Worm (Caenorhabditis elegans) whole organism, L1 larva: ENCODE data around the gene F49F1.7.

Source experiments
- C34B4.2 ChIP-seq: sonication (generic microtip); optimal IDR thresholded peaks from 2 replicates; lab custom pipeline; 2017; ENCODE audit warnings: mild to moderate bottlenecking, missing genetic modification characterization, missing compliant biosample characterization
- aha-1 ChIP-seq: fragments of 150-350 bp; optimal IDR thresholded peaks from 2 replicates; lab custom pipeline; 2014; ENCODE audit warnings: missing biosample characterization, missing genetic modification characterization
- alr-1 ChIP-seq: fragments of 200-800 bp; sonication (Bioruptor generic); optimal IDR thresholded peaks from 2 replicates; lab custom pipeline; 2018; ENCODE audit warnings: borderline replicate concordance, mild to moderate bottlenecking, missing genetic modification characterization, missing compliant biosample characterization
- ceh-63 ChIP-seq: fragments of 200-800 bp; sonication (Bioruptor generic); optimal IDR thresholded peaks from 2 replicates; lab custom pipeline; 2018; ENCODE audit warnings: mild to moderate bottlenecking, missing genetic modification characterization, missing compliant biosample characterization
- dpl-1 ChIP-seq, 3 experiments: fragments of 150-350 bp in 2 of 3; sonication (generic microtip) in 1 of 3; optimal IDR thresholded peaks; 2 replicates each; lab custom pipeline; 2014 to 2017; ENCODE audit warnings: missing biosample characterization in 3 of 3, missing genetic modification characterization in 3 of 3, missing genetic modification reagents in 3 of 3
- efl-1 ChIP-seq, 4 experiments: fragments of 150-350 bp; optimal IDR thresholded peaks in 3 of 4; peaks in 1 of 4; 1 replicate in 1 of 4; 2 replicates in 3 of 4; lab custom pipeline; 2014; ENCODE audit warnings: missing biosample characterization in 2 of 4, missing genetic modification characterization in 2 of 4, missing genetic modification reagents in 2 of 4
- efl-3 ChIP-seq: fragments of 200-800 bp; sonication (Bioruptor generic); optimal IDR thresholded peaks from 2 replicates; lab custom pipeline; 2018; ENCODE audit warnings: mild to moderate bottlenecking, missing genetic modification characterization, missing compliant biosample characterization
- elt-2 ChIP-seq: sonication (generic microtip); optimal IDR thresholded peaks from 2 replicates; lab custom pipeline; 2016; ENCODE audit warnings: missing genetic modification characterization, mild to moderate bottlenecking, inconsistent platforms, missing compliant biosample characterization, missing genetic modification reagents
- fkh-4 ChIP-seq: sonication (generic microtip); optimal IDR thresholded peaks from 2 replicates; lab custom pipeline; 2016; ENCODE audit warnings: missing compliant biosample characterization, missing genetic modification characterization, borderline replicate concordance
- fkh-8 ChIP-seq: sonication (generic microtip); optimal IDR thresholded peaks from 2 replicates; lab custom pipeline; 2016; ENCODE audit warnings: mild to moderate bottlenecking, missing genetic modification characterization, missing compliant biosample characterization
- fos-1 ChIP-seq: fragments of 150-350 bp; optimal IDR thresholded peaks from 2 replicates; lab custom pipeline; 2014; ENCODE audit warnings: missing biosample characterization, missing genetic modification characterization
- grh-1 ChIP-seq: fragments of 200-800 bp; sonication (Bioruptor generic); IDR thresholded peaks from 2 replicates; pipeline ENCODE4 v1.3.6; 2022; ENCODE audit warnings: missing genetic modification reagents, missing genetic modification characterization, missing compliant biosample characterization
- hpl-2 ChIP-seq: fragments of 150-350 bp; optimal IDR thresholded peaks from 2 replicates; lab custom pipeline; 2014; ENCODE audit warnings: missing biosample characterization, missing genetic modification reagents, missing genetic modification characterization
- isw-1 ChIP-seq: fragments of 200-800 bp; sonication (Bioruptor generic); IDR thresholded peaks from 2 replicates; pipeline ENCODE4 v1.3.6; 2022; ENCODE audit warnings: missing genetic modification characterization, missing compliant biosample characterization
- lin-14 ChIP-seq: fragments of 200-800 bp; sonication (Bioruptor generic); optimal IDR thresholded peaks from 2 replicates; lab custom pipeline; 2018; ENCODE audit warnings: mild to moderate bottlenecking, missing genetic modification characterization, moderate library complexity, missing compliant biosample characterization
- lin-35 ChIP-seq, 2 experiments: fragments of 150-350 bp; optimal IDR thresholded peaks; 2 replicates each; lab custom pipeline; 2014; ENCODE audit warnings: missing biosample characterization in 2 of 2, missing genetic modification characterization in 2 of 2, missing genetic modification reagents in 2 of 2
- lir-3 ChIP-seq: sonication (generic microtip); optimal IDR thresholded peaks from 2 replicates; lab custom pipeline; 2016; ENCODE audit warnings: mild to moderate bottlenecking, missing genetic modification characterization, moderate library complexity, missing compliant biosample characterization; ENCODE audit not compliant: poor library complexity
- lsy-2 ChIP-seq, 2 experiments: fragments of 150-350 bp; optimal IDR thresholded peaks; 2 replicates each; lab custom pipeline; 2014; ENCODE audit warnings: missing biosample characterization in 2 of 2, missing genetic modification characterization in 2 of 2
- mab-9 ChIP-seq: fragments of 200-800 bp; sonication (Bioruptor generic); IDR thresholded peaks from 2 replicates; pipeline ENCODE4 v1.3.6; 2022; ENCODE audit warnings: missing genetic modification reagents, missing genetic modification characterization, missing compliant biosample characterization
- mef-2 ChIP-seq: fragments of 150-350 bp; optimal IDR thresholded peaks from 2 replicates; lab custom pipeline; 2014; ENCODE audit warnings: missing biosample characterization, missing genetic modification characterization
- mep-1 ChIP-seq: fragments of 150-350 bp; optimal IDR thresholded peaks from 2 replicates; lab custom pipeline; 2014; ENCODE audit warnings: missing biosample characterization, missing genetic modification characterization
- nhr-19 ChIP-seq: fragments of 200-800 bp; sonication (Bioruptor generic); conservative IDR thresholded peaks from 2 replicates; pipeline ENCODE4 v1.3.6; 2022; ENCODE audit warnings: missing genetic modification characterization, missing compliant biosample characterization
- nhr-237 ChIP-seq: fragments of 150-350 bp; optimal IDR thresholded peaks from 2 replicates; lab custom pipeline; 2014; ENCODE audit warnings: missing biosample characterization, missing genetic modification characterization
- nhr-71 ChIP-seq: sonication (generic microtip); optimal IDR thresholded peaks from 2 replicates; lab custom pipeline; 2016; ENCODE audit warnings: mild to moderate bottlenecking, missing genetic modification characterization, moderate library complexity, missing compliant biosample characterization
- nhr-85 ChIP-seq: sonication (generic microtip); peaks from one replicate; lab custom pipeline; 2016; ENCODE audit warnings: missing genetic modification characterization, inconsistent platforms, missing compliant biosample characterization
- nhr-90 ChIP-seq: sonication (generic microtip); optimal IDR thresholded peaks from 2 replicates; lab custom pipeline; 2016; ENCODE audit warnings: mild to moderate bottlenecking, missing genetic modification characterization, missing compliant biosample characterization; ENCODE audit not compliant: poor library complexity
- pag-3 ChIP-seq: sonication (generic microtip); optimal IDR thresholded peaks from 2 replicates; lab custom pipeline; 2017; ENCODE audit warnings: missing genetic modification characterization, mild to moderate bottlenecking, missing compliant biosample characterization, antibody characterized with exemption, borderline replicate concordance; ENCODE audit not compliant: insufficient read depth
- pqm-1 ChIP-seq: sonication (generic microtip); optimal IDR thresholded peaks from 3 replicates; lab custom pipeline; 2017; ENCODE audit warnings: missing biosample characterization, missing genetic modification characterization
- skn-1 ChIP-seq: fragments of 150-350 bp; optimal IDR thresholded peaks from 2 replicates; lab custom pipeline; 2014; ENCODE audit warnings: missing biosample characterization, missing genetic modification characterization
- snu-23 ChIP-seq: sonication (generic microtip); optimal IDR thresholded peaks from 2 replicates; lab custom pipeline; 2016; ENCODE audit warnings: missing genetic modification characterization, missing compliant biosample characterization
- sox-4 ChIP-seq: sonication (generic microtip); optimal IDR thresholded peaks from 2 replicates; lab custom pipeline; 2016; ENCODE audit warnings: missing genetic modification characterization, missing compliant biosample characterization
- tlp-1 ChIP-seq: fragments of 150-350 bp; optimal IDR thresholded peaks from 2 replicates; lab custom pipeline; 2014; ENCODE audit warnings: missing biosample characterization, missing genetic modification characterization
- unc-130 ChIP-seq: fragments of 150-350 bp; optimal IDR thresholded peaks from 2 replicates; lab custom pipeline; 2017; ENCODE audit warnings: missing biosample characterization, missing genetic modification characterization, inconsistent platforms
- unc-30 ChIP-seq: sonication (generic microtip); optimal IDR thresholded peaks from 2 replicates; lab custom pipeline; 2017; ENCODE audit warnings: missing biosample characterization, missing genetic modification characterization
- vab-15 ChIP-seq: sonication (generic microtip); optimal IDR thresholded peaks from 2 replicates; lab custom pipeline; 2017; ENCODE audit warnings: missing genotype, mild to moderate bottlenecking, missing genetic modification characterization, missing compliant biosample characterization
- zag-1 ChIP-seq: fragments of 150-350 bp; optimal IDR thresholded peaks from 2 replicates; lab custom pipeline; 2014; ENCODE audit warnings: missing biosample characterization, missing genetic modification characterization

The F49F1.7 gene

DNA sequence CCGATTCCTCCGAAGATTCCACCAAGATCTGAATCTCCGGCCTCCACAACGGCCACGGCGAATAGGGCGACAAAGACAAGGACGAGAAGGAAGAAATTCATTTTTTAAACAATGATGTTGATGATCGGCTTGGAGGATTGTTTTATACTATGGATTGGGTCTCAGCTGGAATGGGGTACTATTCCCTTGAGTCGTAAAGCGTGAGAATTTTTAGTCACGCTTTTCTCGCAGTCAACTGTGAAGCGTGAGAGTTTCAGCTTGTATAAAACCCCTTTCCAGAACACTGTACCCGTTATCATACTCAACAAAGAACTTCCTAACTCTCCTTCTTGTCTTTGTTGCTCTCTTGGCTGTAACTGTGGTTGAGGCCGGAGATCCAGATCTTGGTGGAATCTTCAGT lies 11.0 kb downstream of the F49F1.7 start, which contains the start of gene F49F1.15:
Gene F49F1.15 (minus strand): TSS at position 101 of the 400 bp plus-strand sequence.
- TF ChIP-seq nhr-90 = no peak
- no peak for TF ChIP-seq vab-15
- TF ChIP-seq mep-1 (tag; lab: Kevin White, UChicago) = no peak
- TF ChIP-seq ceh-63 (GFP tag; lab: Kevin White, UChicago) = no peak
- no peak for TF ChIP-seq elt-2
- no peak for TF ChIP-seq fos-1 (tag; lab: Kevin White, UChicago)
- TF ChIP-seq C34B4.2 (tag; lab: Kevin White, UChicago) = no peak
- TF ChIP-seq skn-1 = no peak
- TF ChIP-seq fkh-4 (tag; lab: Kevin White, UChicago) = no peak
- TF ChIP-seq aha-1 (tag; lab: Kevin White, UChicago) = no peak
- TF ChIP-seq snu-23 (GFP tag; lab: Kevin White, UChicago) = no peak
- no peak for TF ChIP-seq grh-1

DNA sequence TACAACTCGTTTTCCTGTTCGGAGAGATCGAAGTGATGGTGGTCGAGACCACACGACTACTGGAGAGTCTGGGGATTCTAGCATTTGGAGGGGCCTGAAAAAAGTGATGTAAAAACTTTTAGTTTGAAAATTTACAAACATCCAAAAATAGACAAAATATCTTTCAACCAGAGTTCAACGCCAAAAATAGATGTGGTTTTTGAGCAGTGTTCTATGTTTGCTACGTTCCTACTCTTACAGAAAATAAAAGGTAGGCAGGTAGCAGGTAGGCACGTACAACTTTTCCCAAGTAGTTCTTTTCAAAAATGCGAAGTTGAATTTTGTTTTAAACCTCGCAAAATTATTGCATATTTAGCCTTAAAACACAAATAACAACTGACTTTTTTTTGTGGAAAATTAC lies 13.2 kb downstream of the F49F1.7 start, which contains the start of gene F49F1.14:
Gene F49F1.14 (minus strand): TSS at position 101 of the 400 bp plus-strand sequence.
- no peak for TF ChIP-seq efl-3 (GFP tag; lab: Kevin White, UChicago)
- TF ChIP-seq nhr-237 (tag; lab: Kevin White, UChicago) = no peak
- no peak for TF ChIP-seq fkh-8 (tag; lab: Kevin White, UChicago)
- TF ChIP-seq mef-2 (tag; lab: Kevin White, UChicago) = no peak
- TF ChIP-seq dpl-1 (GFP tag; optimal IDR thresholded peaks at IDR 0.05; lab: Kevin White, UChicago) = no peak
- TF ChIP-seq nhr-90 = no peak
- TF ChIP-seq nhr-71 (tag; lab: Kevin White, UChicago) = no peak
- TF ChIP-seq tlp-1 (tag; lab: Kevin White, UChicago) = no peak
- no peak for TF ChIP-seq pqm-1 (tag; lab: Kevin White, UChicago)

DNA sequence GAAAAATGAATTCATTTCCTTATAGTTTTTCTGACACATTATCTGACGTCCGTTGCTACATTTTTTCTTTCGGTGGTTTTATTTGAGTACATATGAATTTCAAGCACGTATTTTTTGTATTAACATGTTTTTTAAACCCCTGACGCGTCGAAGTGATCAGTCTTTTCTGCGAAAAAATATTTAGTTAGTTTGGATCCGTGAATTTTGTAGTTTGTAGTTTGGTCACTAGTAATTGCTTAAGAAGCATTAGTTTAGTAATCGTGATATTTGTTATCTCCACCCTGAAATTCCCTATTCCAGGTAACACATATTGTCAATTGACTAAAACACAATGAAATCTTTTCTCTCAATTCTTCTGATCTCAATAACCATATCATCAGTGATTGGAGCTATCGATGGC lies 16.8 kb downstream of the F49F1.7 start, which contains the start of gene C35B1.7:
Gene C35B1.7 (plus strand): TSS at position 301 of the 400 bp plus-strand sequence.
- TF ChIP-seq unc-130 (tag; lab: Kevin White, UChicago) = no peak

DNA sequence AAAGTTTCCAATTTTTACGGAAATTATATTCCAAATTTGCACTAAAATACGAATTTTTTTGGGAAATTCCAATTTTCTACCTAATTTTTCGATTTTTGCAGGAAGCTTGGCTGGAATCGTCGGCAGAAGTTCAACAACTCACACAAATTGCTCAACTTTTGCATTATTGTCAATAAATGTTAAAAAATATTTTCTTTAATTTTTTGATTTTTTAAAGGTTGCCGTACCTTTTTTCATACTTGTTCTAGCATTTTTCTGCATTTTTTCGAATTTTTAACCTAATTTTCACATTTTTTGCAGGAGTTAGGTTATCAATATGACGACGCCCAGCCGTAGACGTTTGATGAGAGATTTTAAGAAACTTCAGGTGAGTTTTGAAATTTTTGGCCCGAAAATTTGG lies 22.8 kb downstream of the F49F1.7 start, which contains the start of gene ubc-1:
Gene ubc-1 (plus strand): TSS at position 301 of the 400 bp plus-strand sequence.
- no peak for TF ChIP-seq tlp-1 (tag; lab: Kevin White, UChicago)
- TF ChIP-seq zag-1 = no peak
- TF ChIP-seq lir-3 (tag; lab: Kevin White, UChicago) = no peak
- TF ChIP-seq lin-35 (GFP tag; optimal IDR thresholded peaks at IDR 0.05; lab: Kevin White, UChicago) = no peak
- no peak for TF ChIP-seq efl-1 (optimal IDR thresholded peaks at IDR 0.05; lab: Kevin White, UChicago)
- no peak for TF ChIP-seq efl-1 (GFP tag; optimal IDR thresholded peaks at IDR 0.05 in 1 of 2; lab: Kevin White, UChicago)
- no peak for TF ChIP-seq sox-4 (tag; lab: Kevin White, UChicago)
- TF ChIP-seq alr-1 (tag; lab: Kevin White, UChicago) = no peak
- TF ChIP-seq nhr-85 = peak; percentile 17
- TF ChIP-seq isw-1 = no peak

DNA sequence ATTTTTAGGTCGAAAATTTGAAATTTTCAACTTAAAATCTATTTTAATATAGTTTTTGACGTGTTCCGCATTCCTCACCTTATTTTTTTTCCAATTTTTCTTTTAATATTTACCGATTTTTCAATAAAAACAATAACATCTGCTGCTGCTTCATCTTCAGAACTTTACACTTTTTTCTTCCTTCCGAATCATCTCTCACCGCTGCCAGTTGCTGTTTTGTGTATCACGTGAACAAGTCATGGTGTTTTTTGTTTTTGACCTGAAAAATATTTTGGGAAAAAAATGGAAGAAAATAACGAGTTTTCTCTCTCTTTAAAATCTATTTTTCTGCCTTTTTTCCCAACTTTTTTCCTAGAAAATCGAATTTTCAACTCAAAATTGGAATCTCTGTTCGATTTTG lies 25.8 kb downstream of the F49F1.7 start:
- peak; percentile 34; the same call in 1 of the 2 replicates for TF ChIP-seq nhr-19 (GFP tag; lab: Robert Waterston, UW)
- TF ChIP-seq pag-3 (tag; lab: Kevin White, UChicago) = peak; percentile 40
- no peak for TF ChIP-seq aha-1 (tag; lab: Kevin White, UChicago)
- TF ChIP-seq hpl-2 (GFP tag; lab: Kevin White, UChicago) = no peak
- no peak for TF ChIP-seq efl-1 (optimal IDR thresholded peaks at IDR 0.05; lab: Kevin White, UChicago)
- no peak for TF ChIP-seq efl-1 (GFP tag; optimal IDR thresholded peaks at IDR 0.05 in 1 of 2; lab: Kevin White, UChicago)
- TF ChIP-seq unc-130 (tag; lab: Kevin White, UChicago) = peak; percentile 48
- no peak for TF ChIP-seq tlp-1 (tag; lab: Kevin White, UChicago)
- TF ChIP-seq lin-14 = peak; percentile 54
- peak; percentile 10 to 21 for TF ChIP-seq lsy-2 (tag; optimal IDR thresholded peaks at IDR 0.05; lab: Kevin White, UChicago)
- TF ChIP-seq dpl-1 (GFP tag; optimal IDR thresholded peaks at IDR 0.05; lab: Kevin White, UChicago) = peak in 1 of 3 experiments; percentile 13
- TF ChIP-seq mab-9 = no peak
- peak; percentile 48 for TF ChIP-seq nhr-71 (tag; lab: Kevin White, UChicago)
- no peak for TF ChIP-seq lin-35 (GFP tag; optimal IDR thresholded peaks at IDR 0.05; lab: Kevin White, UChicago)
- TF ChIP-seq snu-23 (GFP tag; lab: Kevin White, UChicago) = peak; percentile 7
- no peak for TF ChIP-seq unc-30 (tag; lab: Kevin White, UChicago)
